Fruit fly (Drosophila melanogaster): ENCODE measurements around the gene GstZ2.

Gene GstZ2

DNA sequence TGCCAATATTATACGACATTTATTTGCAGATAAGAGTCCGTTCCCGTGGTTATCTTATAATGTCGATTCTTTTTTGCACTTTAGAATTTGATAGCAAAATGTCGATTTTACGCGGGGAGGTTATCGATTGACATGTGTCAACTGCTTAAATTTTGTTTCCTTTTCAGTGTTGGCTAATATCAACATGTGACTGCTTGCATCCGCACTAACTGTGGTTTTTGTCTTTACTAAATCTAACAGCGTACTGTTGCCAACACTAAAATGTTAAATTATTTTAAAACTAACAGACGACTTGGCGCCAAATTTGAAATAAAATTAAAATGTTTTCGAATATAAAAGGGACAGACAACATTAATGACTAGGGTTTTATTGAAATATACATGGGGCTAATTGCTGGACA is 36.3 kb upstream of the GstZ2 start (continued):
- peak; percentile 70 for TF ChIP-seq Opbp (GFP tag; IDR thresholded peaks at IDR 0.05; ENCODE audit: partially characterized antibody)
- peak; percentile 54 for TF ChIP-seq Chrac-16 (GFP tag; optimal IDR thresholded peaks at IDR 0.05)
- peak; percentile 17 for TF ChIP-seq Max (GFP tag; optimal IDR thresholded peaks at IDR 0.05)
- peak; percentile 81 for TF ChIP-seq ERR (GFP tag; optimal IDR thresholded peaks at IDR 0.05)
- peak; percentile 81 for TF ChIP-seq HmgD (GFP tag; optimal IDR thresholded peaks at IDR 0.05)
- peak; percentile 15 for TF ChIP-seq org-1 (GFP tag; optimal IDR thresholded peaks at IDR 0.05)
- TF ChIP-seq CG6254 (GFP tag; optimal IDR thresholded peaks at IDR 0.05), result no peak
- TF ChIP-seq cg (GFP tag; optimal IDR thresholded peaks at IDR 0.05), result no peak
- no peak for TF ChIP-seq Sox100B (GFP tag; optimal IDR thresholded peaks at IDR 0.05)
- peak; percentile 36 for TF ChIP-seq NC2α (GFP tag; optimal IDR thresholded peaks at IDR 0.05)
- TF ChIP-seq MBD-R2 (GFP tag; IDR thresholded peaks at IDR 0.05), result peak; percentile 36
- TF ChIP-seq CG7271 (tag; optimal IDR thresholded peaks at IDR 0.05), result no peak
- TF ChIP-seq CG17328 (GFP tag; IDR thresholded peaks at IDR 0.05), result no peak
- peak; percentile 44 for TF ChIP-seq psq (GFP tag; optimal IDR thresholded peaks at IDR 0.05)
- peak; percentile 42 for TF ChIP-seq Mad (GFP tag; optimal IDR thresholded peaks at IDR 0.05)
- no peak for TF ChIP-seq CG12071 (GFP tag; optimal IDR thresholded peaks at IDR 0.05)
- peak; percentile 83 for TF ChIP-seq CG12659 (GFP tag; optimal IDR thresholded peaks at IDR 0.05)
- peak; percentile 88 for TF ChIP-seq lilli (GFP tag; optimal IDR thresholded peaks at IDR 0.05)
- TF ChIP-seq CG3847 (GFP tag; IDR thresholded peaks at IDR 0.05), result peak; percentile 90
- peak; percentile 39 for TF ChIP-seq Neu2 (GFP tag; optimal IDR thresholded peaks at IDR 0.05; ENCODE audit: borderline replicate concordance)
- peak; percentile 46 for TF ChIP-seq Usf (GFP tag; optimal IDR thresholded peaks at IDR 0.05)
- peak; percentile 74 for TF ChIP-seq CG12942 (GFP tag; optimal IDR thresholded peaks at IDR 0.05)
- TF ChIP-seq nerfin-1 (tag; optimal IDR thresholded peaks at IDR 0.05), result peak; percentile 50
- TF ChIP-seq CG31388 (GFP tag; optimal IDR thresholded peaks at IDR 0.05), result no peak
- peak; percentile 84 for TF ChIP-seq trem (tag; optimal IDR thresholded peaks at IDR 0.05)
- no peak for TF ChIP-seq fru (optimal IDR thresholded peaks at IDR 0.05)
- peak; percentile 9; the same call in 1 of the 3 replicates for TF ChIP-seq row (GFP tag; IDR thresholded peaks at IDR 0.05)
- peak; percentile 85 for TF ChIP-seq ken (GFP tag; IDR thresholded peaks at IDR 0.05)
- TF ChIP-seq CG6272 (GFP tag; IDR thresholded peaks at IDR 0.05), result peak; percentile 70
- peak; percentile 36; the same call in 1 of the 3 replicates for TF ChIP-seq mld (GFP tag; IDR thresholded peaks at IDR 0.05; ENCODE audit: partially characterized antibody)
- TF ChIP-seq pho (GFP tag; optimal IDR thresholded peaks at IDR 0.05), result peak; percentile 85
- TF ChIP-seq CG13894 (tag; optimal IDR thresholded peaks at IDR 0.05), result peak; percentile 87
- peak; percentile 67; the same call in 2 of the 3 replicates for TF ChIP-seq Dbx (GFP tag; IDR thresholded peaks at IDR 0.05)
- TF ChIP-seq CG17361 (GFP tag; IDR thresholded peaks at IDR 0.05), result peak; percentile 65
- no peak for TF ChIP-seq CG11093 (GFP tag; IDR thresholded peaks at IDR 0.05)
- no peak for TF ChIP-seq toy (GFP tag; IDR thresholded peaks at IDR 0.05)
- peak; percentile 82 for TF ChIP-seq Dek (tag; optimal IDR thresholded peaks at IDR 0.05)
- no peak for TF ChIP-seq Lim3 (GFP tag; IDR thresholded peaks at IDR 0.05)
- no peak; the same call in 2 of the 3 replicates for TF ChIP-seq Aef1 (GFP tag; IDR thresholded peaks at IDR 0.05)
- TF ChIP-seq CG17802 (tag; optimal IDR thresholded peaks at IDR 0.05), result peak; percentile 52
- TF ChIP-seq Eip74EF (GFP tag; optimal IDR thresholded peaks at IDR 0.05), result peak; percentile 3 to 16
- TF ChIP-seq Ravus (GFP tag; IDR thresholded peaks at IDR 0.05), result no peak
- TF ChIP-seq unc-4 (GFP tag; IDR thresholded peaks at IDR 0.05; ENCODE audit: partially characterized antibody), result peak; percentile 58
- TF ChIP-seq CG16815 (GFP tag; optimal IDR thresholded peaks at IDR 0.05), result peak; percentile 55
- no peak for TF ChIP-seq HLHmδ (GFP tag; optimal IDR thresholded peaks at IDR 0.05)
- TF ChIP-seq CG34224 (GFP tag; IDR thresholded peaks at IDR 0.05; ENCODE audit: partially characterized antibody), result peak; percentile 36; the same call in 1 of the 3 replicates
- TF ChIP-seq Bteb2 (GFP tag; optimal IDR thresholded peaks at IDR 0.05), result peak; percentile 81
- TF ChIP-seq sna (GFP tag; IDR thresholded peaks at IDR 0.05; ENCODE audit: partially characterized antibody), result peak; percentile 70
- TF ChIP-seq Dref (GFP tag; IDR thresholded peaks at IDR 0.05), result peak; percentile 98
- TF ChIP-seq Stat92E (GFP tag; optimal IDR thresholded peaks at IDR 0.05), result peak in 1 of 3 experiments; percentile 92
